Worm (Caenorhabditis elegans): ENCODE data around the gene oef-1.

oef-1 gene

ce11 chrIV:7507305-7507704, 40.9 kb upstream of the oef-1 start:
- TF ChIP-seq tra-4 (tag; optimal IDR thresholded peaks at IDR 0.05) (no peak), hmbx-1 (tag; optimal IDR thresholded peaks at IDR 0.05) (no peak), hmg-4 (GFP tag; optimal IDR thresholded peaks at IDR 0.05) (no peak), pes-1 (GFP tag; IDR thresholded peaks at IDR 0.05) (no peak), aly-1 (tag; optimal IDR thresholded peaks at IDR 0.05) (no peak), sea-1 (GFP tag; conservative IDR thresholded peaks at IDR 0.05) (no peak), scrt-1 (GFP tag; IDR thresholded peaks at IDR 0.05) (no peak), F13C5.2 (tag; optimal IDR thresholded peaks at IDR 0.05) (no peak), ceh-13 (GFP tag; optimal IDR thresholded peaks at IDR 0.05) (no peak), tbx-37 (GFP tag; conservative IDR thresholded peaks at IDR 0.05) (no peak), ceh-36 (tag; optimal IDR thresholded peaks at IDR 0.05) (no peak), ama-1 (optimal IDR thresholded peaks at IDR 0.05) (no peak), hnd-1 (tag; optimal IDR thresholded peaks at IDR 0.05) (no peak), flt-1 (GFP tag; IDR thresholded peaks at IDR 0.05) (no peak), tbx-11 (GFP tag; IDR thresholded peaks at IDR 0.05) (no peak), ets-7 (tag; optimal IDR thresholded peaks at IDR 0.05) (no peak), B0310.2 (tag; optimal IDR thresholded peaks at IDR 0.05) (no peak)

ce11 chrIV:7507841-7508509, 40.2 kb upstream of the oef-1 start, which contains the start of the genes vdac-1 and R05G6.5:
TSS of gene vdac-1 (minus strand) at chrIV:7507891.
TSS of gene R05G6.5 (plus strand) at chrIV:7508367.
- no peak for TF ChIP-seq pes-1 (GFP tag; IDR thresholded peaks at IDR 0.05)
- no peak for TF ChIP-seq hmbx-1 (tag; optimal IDR thresholded peaks at IDR 0.05)
- TF ChIP-seq ets-7 (tag; optimal IDR thresholded peaks at IDR 0.05): no peak
- TF ChIP-seq flt-1 (GFP tag; IDR thresholded peaks at IDR 0.05): no peak
- no peak for TF ChIP-seq aly-1 (tag; optimal IDR thresholded peaks at IDR 0.05)
- TF ChIP-seq hnd-1 (tag; optimal IDR thresholded peaks at IDR 0.05): no peak
- no peak for TF ChIP-seq scrt-1 (GFP tag; IDR thresholded peaks at IDR 0.05)
- TF ChIP-seq tbx-37 (GFP tag; conservative IDR thresholded peaks at IDR 0.05): no peak
- TF ChIP-seq ama-1 (optimal IDR thresholded peaks at IDR 0.05): no peak
- no peak for TF ChIP-seq F13C5.2 (tag; optimal IDR thresholded peaks at IDR 0.05)
- no peak for TF ChIP-seq sea-1 (GFP tag; conservative IDR thresholded peaks at IDR 0.05)
- TF ChIP-seq hmg-4 (GFP tag; optimal IDR thresholded peaks at IDR 0.05): no peak
- TF ChIP-seq ceh-13 (GFP tag; optimal IDR thresholded peaks at IDR 0.05): no peak
- TF ChIP-seq ceh-36 (tag; optimal IDR thresholded peaks at IDR 0.05): no peak
- TF ChIP-seq tra-4 (tag; optimal IDR thresholded peaks at IDR 0.05): no peak
- no peak for TF ChIP-seq B0310.2 (tag; optimal IDR thresholded peaks at IDR 0.05)
- TF ChIP-seq tbx-11 (GFP tag; IDR thresholded peaks at IDR 0.05): no peak

ce11 chrIV:7508850-7509249, 39.4 kb upstream of the oef-1 start:
- TF ChIP-seq scrt-1 (GFP tag; IDR thresholded peaks at IDR 0.05) (no peak), ceh-13 (GFP tag; optimal IDR thresholded peaks at IDR 0.05) (no peak), tbx-37 (GFP tag; conservative IDR thresholded peaks at IDR 0.05) (no peak), ceh-36 (tag; optimal IDR thresholded peaks at IDR 0.05) (no peak), sea-1 (GFP tag; conservative IDR thresholded peaks at IDR 0.05) (no peak), F13C5.2 (tag; optimal IDR thresholded peaks at IDR 0.05) (no peak), hmg-4 (GFP tag; optimal IDR thresholded peaks at IDR 0.05) (no peak), aly-1 (tag; optimal IDR thresholded peaks at IDR 0.05) (no peak), flt-1 (GFP tag; IDR thresholded peaks at IDR 0.05) (no peak), B0310.2 (tag; optimal IDR thresholded peaks at IDR 0.05) (no peak), pes-1 (GFP tag; IDR thresholded peaks at IDR 0.05) (no peak)

ce11 chrIV:7510829-7511228, 37.4 kb upstream of the oef-1 start:
- TF ChIP-seq flt-1 (GFP tag; IDR thresholded peaks at IDR 0.05): no peak

ce11 chrIV:7512617-7513233, 35.5 kb upstream of the oef-1 start, which contains the start of the genes plc-4 and R05G6.4:
TSS of gene plc-4 (minus strand) at chrIV:7512667.
TSS of gene R05G6.4 (plus strand) at chrIV:7513233.
- TF ChIP-seq B0310.2 (tag; optimal IDR thresholded peaks at IDR 0.05) (no peak), sea-1 (GFP tag; conservative IDR thresholded peaks at IDR 0.05) (no peak), ceh-13 (GFP tag; optimal IDR thresholded peaks at IDR 0.05) (no peak), hmbx-1 (tag; optimal IDR thresholded peaks at IDR 0.05) (no peak), hnd-1 (tag; optimal IDR thresholded peaks at IDR 0.05) (no peak), flt-1 (GFP tag; IDR thresholded peaks at IDR 0.05) (no peak), hmg-4 (GFP tag; optimal IDR thresholded peaks at IDR 0.05) (no peak), ceh-36 (tag; optimal IDR thresholded peaks at IDR 0.05) (no peak), tbx-37 (GFP tag; conservative IDR thresholded peaks at IDR 0.05) (no peak), ets-7 (tag; optimal IDR thresholded peaks at IDR 0.05) (no peak), F13C5.2 (tag; optimal IDR thresholded peaks at IDR 0.05) (no peak), tbx-11 (GFP tag; IDR thresholded peaks at IDR 0.05) (no peak)

ce11 chrIV:7516167-7516566, 32.0 kb upstream of the oef-1 start, which contains the start of the genes R05G6.9 and R05G6.3:
TSS of gene R05G6.9 (minus strand) at chrIV:7516267.
TSS of gene R05G6.3 (plus strand) at chrIV:7516552.
- TF ChIP-seq tra-4 (tag; optimal IDR thresholded peaks at IDR 0.05): no peak
- no peak for TF ChIP-seq B0310.2 (tag; optimal IDR thresholded peaks at IDR 0.05)
- no peak for TF ChIP-seq F13C5.2 (tag; optimal IDR thresholded peaks at IDR 0.05)
- no peak for TF ChIP-seq tbx-11 (GFP tag; IDR thresholded peaks at IDR 0.05)
- no peak for TF ChIP-seq ceh-36 (tag; optimal IDR thresholded peaks at IDR 0.05)

ce11 chrIV:7520258-7520657, 28.0 kb upstream of the oef-1 start:
- TF ChIP-seq ceh-36 (tag; optimal IDR thresholded peaks at IDR 0.05): no peak
- TF ChIP-seq hmbx-1 (tag; optimal IDR thresholded peaks at IDR 0.05): no peak
- TF ChIP-seq ama-1 (optimal IDR thresholded peaks at IDR 0.05): no peak

- TF ChIP-seq hmg-4 (GFP tag; optimal IDR thresholded peaks at IDR 0.05) (no peak), ama-1 (optimal IDR thresholded peaks at IDR 0.05) (no peak), F13C5.2 (tag; optimal IDR thresholded peaks at IDR 0.05) (no peak), tbx-11 (GFP tag; IDR thresholded peaks at IDR 0.05) (no peak), ceh-13 (GFP tag; optimal IDR thresholded peaks at IDR 0.05) (no peak), tra-4 (tag; optimal IDR thresholded peaks at IDR 0.05) (no peak), sea-1 (GFP tag; conservative IDR thresholded peaks at IDR 0.05) (no peak), aly-1 (tag; optimal IDR thresholded peaks at IDR 0.05) (no peak), B0310.2 (tag; optimal IDR thresholded peaks at IDR 0.05) (no peak), scrt-1 (GFP tag; IDR thresholded peaks at IDR 0.05) (no peak), hmbx-1 (tag; optimal IDR thresholded peaks at IDR 0.05) (no peak), ets-7 (tag; optimal IDR thresholded peaks at IDR 0.05) (no peak), hnd-1 (tag; optimal IDR thresholded peaks at IDR 0.05) (no peak), tbx-37 (GFP tag; conservative IDR thresholded peaks at IDR 0.05) (no peak), pes-1 (GFP tag; IDR thresholded peaks at IDR 0.05) (no peak), ceh-36 (tag; optimal IDR thresholded peaks at IDR 0.05) (no peak), flt-1 (GFP tag; IDR thresholded peaks at IDR 0.05) (no peak)
These were observed 27.4 kb upstream of the oef-1 start for ce11 chrIV:7520841-7521240.

Data from whole organism, early embryonic.